Worm (Caenorhabditis elegans) whole organism, L2 larva: ENCODE measurements around the gene col-83.

Source experiments
- C34F6.9 ChIP-seq: fragments of 150-350 bp; optimal IDR thresholded peaks from 2 replicates; lab custom pipeline; 2014; ENCODE audit warnings: missing biosample characterization, missing genetic modification characterization
- F13H6.1 ChIP-seq: sonication (generic microtip); optimal IDR thresholded peaks from 2 replicates; lab custom pipeline; 2016; ENCODE audit warnings: missing genetic modification characterization, missing compliant biosample characterization
- Y55F3AM.14 ChIP-seq: fragments of 200-800 bp; sonication (Bioruptor generic); optimal IDR thresholded peaks from 2 replicates; lab custom pipeline; 2018; ENCODE audit warnings: mild to moderate bottlenecking, missing genetic modification characterization, missing compliant biosample characterization
- ZK546.5 ChIP-seq: sonication (generic microtip); optimal IDR thresholded peaks from 2 replicates; lab custom pipeline; 2017; ENCODE audit warnings: missing biosample characterization, missing genetic modification characterization
- alr-1 ChIP-seq: fragments of 150-350 bp; optimal IDR thresholded peaks from 2 replicates; lab custom pipeline; 2014; ENCODE audit warnings: missing biosample characterization, missing genetic modification characterization
- aly-2 ChIP-seq: fragments of 150-350 bp; optimal IDR thresholded peaks from 2 replicates; lab custom pipeline; 2014; ENCODE audit warnings: missing biosample characterization, missing genetic modification characterization
- blmp-1 ChIP-seq: sonication (generic microtip); optimal IDR thresholded peaks from 2 replicates; lab custom pipeline; 2017; ENCODE audit warnings: missing genetic modification characterization, mild to moderate bottlenecking, missing compliant biosample characterization, antibody characterized with exemption, moderate library complexity; ENCODE audit not compliant: insufficient read depth
- ceh-16 ChIP-seq: fragments of 150-350 bp; optimal IDR thresholded peaks from 2 replicates; lab custom pipeline; 2014; ENCODE audit warnings: missing biosample characterization, missing genetic modification characterization
- ceh-82 ChIP-seq: fragments of 150-350 bp; optimal IDR thresholded peaks from 2 replicates; lab custom pipeline; 2014; ENCODE audit warnings: missing biosample characterization, missing genetic modification characterization
- crh-2 ChIP-seq: sonication (generic microtip); optimal IDR thresholded peaks from 2 replicates; lab custom pipeline; 2017; ENCODE audit warnings: missing biosample characterization, missing genetic modification characterization
- dmd-4 ChIP-seq: sonication (generic microtip); optimal IDR thresholded peaks from 2 replicates; lab custom pipeline; 2017; ENCODE audit warnings: missing biosample characterization, missing genetic modification characterization
- egl-27 ChIP-seq: sonication (generic microtip); optimal IDR thresholded peaks from 3 replicates; lab custom pipeline; 2017; ENCODE audit warnings: missing biosample characterization, missing genetic modification reagents, missing genetic modification characterization
- elt-1 ChIP-seq: fragments of 150-350 bp; optimal IDR thresholded peaks from 2 replicates; lab custom pipeline; 2014; ENCODE audit warnings: missing biosample characterization, missing genetic modification characterization
- elt-3 ChIP-seq: sonication (generic microtip); optimal IDR thresholded peaks from 2 replicates; lab custom pipeline; 2017; ENCODE audit warnings: missing biosample characterization, missing genetic modification characterization
- gmeb-1 ChIP-seq: fragments of 150-350 bp; optimal IDR thresholded peaks from 2 replicates; lab custom pipeline; 2014; ENCODE audit warnings: missing biosample characterization, missing genetic modification characterization
- lin-11 ChIP-seq: fragments of 150-350 bp; sonication (generic microtip); optimal IDR thresholded peaks from 2 replicates; lab custom pipeline; 2014; ENCODE audit warnings: missing biosample characterization, missing genetic modification characterization, inconsistent platforms, mixed read lengths
- lin-39 ChIP-seq: fragments of 150-350 bp; optimal IDR thresholded peaks from 2 replicates; lab custom pipeline; 2014; ENCODE audit warnings: missing biosample characterization, missing genetic modification reagents, missing genetic modification characterization
- lsy-2 ChIP-seq, 2 experiments: fragments of 150-350 bp in 1 of 2; sonication (generic microtip) in 1 of 2; optimal IDR thresholded peaks; 2 replicates each; lab custom pipeline; 2014 to 2017; ENCODE audit warnings: missing biosample characterization in 2 of 2, missing genetic modification characterization in 2 of 2
- mab-5 ChIP-seq: fragments of 150-350 bp; optimal IDR thresholded peaks from 2 replicates; lab custom pipeline; 2014; ENCODE audit warnings: missing biosample characterization, missing genetic modification characterization
- mbf-1 ChIP-seq: sonication (generic microtip); optimal IDR thresholded peaks from 2 replicates; lab custom pipeline; 2017; ENCODE audit warnings: missing biosample characterization, missing genetic modification characterization
- nhr-10 ChIP-seq: sonication (generic microtip); optimal IDR thresholded peaks from 2 replicates; lab custom pipeline; 2017; ENCODE audit warnings: missing biosample characterization, missing genetic modification characterization
- nhr-11 ChIP-seq: fragments of 150-350 bp; optimal IDR thresholded peaks from 2 replicates; lab custom pipeline; 2014; ENCODE audit warnings: missing biosample characterization, missing genetic modification characterization
- nhr-12 ChIP-seq: fragments of 150-350 bp; optimal IDR thresholded peaks from 2 replicates; lab custom pipeline; 2014; ENCODE audit warnings: missing biosample characterization, missing genetic modification characterization
- nhr-129 ChIP-seq: fragments of 150-350 bp; optimal IDR thresholded peaks from 2 replicates; lab custom pipeline; 2014; ENCODE audit warnings: missing biosample characterization, missing genetic modification characterization
- nhr-21 ChIP-seq: fragments of 150-350 bp; optimal IDR thresholded peaks from 2 replicates; lab custom pipeline; 2014; ENCODE audit warnings: missing biosample characterization, missing genetic modification characterization
- nhr-23 ChIP-seq: fragments of 150-350 bp; optimal IDR thresholded peaks from 2 replicates; lab custom pipeline; 2014; ENCODE audit warnings: missing biosample characterization, missing genetic modification reagents, missing genetic modification characterization
- nhr-237 ChIP-seq: fragments of 150-350 bp; optimal IDR thresholded peaks from 2 replicates; lab custom pipeline; 2014; ENCODE audit warnings: missing biosample characterization, missing genetic modification characterization
- nhr-25 ChIP-seq: fragments of 150-350 bp; sonication (generic microtip); optimal IDR thresholded peaks from 3 replicates; lab custom pipeline; 2014; ENCODE audit warnings: missing biosample characterization, missing genetic modification characterization
- nhr-6 ChIP-seq: fragments of 150-350 bp; optimal IDR thresholded peaks from 2 replicates; lab custom pipeline; 2014; ENCODE audit warnings: missing biosample characterization, missing genetic modification characterization
- nhr-77 ChIP-seq: fragments of 150-350 bp; optimal IDR thresholded peaks from 2 replicates; lab custom pipeline; 2014; ENCODE audit warnings: missing biosample characterization, missing genetic modification characterization
- sem-4 ChIP-seq: fragments of 150-350 bp; optimal IDR thresholded peaks from 2 replicates; lab custom pipeline; 2014; ENCODE audit warnings: missing biosample characterization, missing genetic modification reagents, missing genetic modification characterization
- skn-1 ChIP-seq: sonication (generic microtip); optimal IDR thresholded peaks from 2 replicates; lab custom pipeline; 2017; ENCODE audit warnings: missing biosample characterization, missing genetic modification characterization
- sma-3 ChIP-seq: sonication (generic microtip); optimal IDR thresholded peaks from 2 replicates; lab custom pipeline; 2016; ENCODE audit warnings: missing genetic modification reagents, missing genetic modification characterization, missing compliant biosample characterization
- sma-9 ChIP-seq, 2 experiments: fragments of 150-350 bp in 1 of 2; sonication (generic microtip) in 1 of 2; optimal IDR thresholded peaks; 2 replicates each; lab custom pipeline; 2014 to 2016; ENCODE audit warnings: missing genetic modification characterization in 2 of 2, mild to moderate bottlenecking in 1 of 2, missing biosample characterization in 1 of 2, missing compliant biosample characterization in 1 of 2, missing genetic modification reagents in 1 of 2, moderate library complexity in 1 of 2
- snpc-4 ChIP-seq: fragments of 150-350 bp; optimal IDR thresholded peaks from 2 replicates; lab custom pipeline; 2014; ENCODE audit warnings: missing biosample characterization, missing genetic modification characterization
- unc-39 ChIP-seq: fragments of 150-350 bp; optimal IDR thresholded peaks from 2 replicates; lab custom pipeline; 2014; ENCODE audit warnings: missing biosample characterization, missing genetic modification characterization
- unc-55 ChIP-seq: fragments of 150-350 bp; sonication (generic microtip); optimal IDR thresholded peaks from 3 replicates; lab custom pipeline; 2014; ENCODE audit warnings: missing biosample characterization, missing genetic modification reagents, missing genetic modification characterization
- unc-62 ChIP-seq: fragments of 150-350 bp; optimal IDR thresholded peaks from 2 replicates; lab custom pipeline; 2014; ENCODE audit warnings: missing biosample characterization, missing genetic modification reagents, missing genetic modification characterization
- zag-1 ChIP-seq: fragments of 150-350 bp; optimal IDR thresholded peaks from 2 replicates; lab custom pipeline; 2014; ENCODE audit warnings: missing biosample characterization, missing genetic modification characterization
- ztf-1 ChIP-seq: fragments of 200-800 bp; sonication (Bioruptor generic); conservative IDR thresholded peaks from 2 replicates; pipeline ENCODE4 v1.3.6; 2022; ENCODE audit warnings: missing genetic modification characterization, missing compliant biosample characterization
- ztf-11 ChIP-seq: sonication (generic microtip); optimal IDR thresholded peaks from 2 replicates; lab custom pipeline; 2017; ENCODE audit warnings: missing biosample characterization, missing genetic modification characterization

col-83 gene

DNA sequence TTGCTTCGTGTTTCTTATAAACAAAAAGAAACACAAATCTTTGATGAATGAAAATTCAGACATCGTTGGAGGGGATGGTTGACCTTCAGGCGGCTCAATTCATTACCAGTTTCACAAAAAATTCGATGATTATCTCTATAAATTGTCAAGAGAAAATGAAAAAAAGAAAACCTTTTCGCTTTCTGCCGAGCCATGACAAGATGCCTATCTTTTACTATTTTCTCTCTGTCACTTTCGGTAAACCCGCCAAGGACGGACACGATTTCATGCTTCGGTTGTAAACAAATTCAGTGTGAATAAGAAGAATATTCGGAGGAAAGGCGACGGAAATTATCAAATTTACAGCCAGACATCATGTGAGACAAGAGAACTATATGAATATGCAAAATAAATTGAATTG is 25.1 kb downstream of the col-83 start:
- TF ChIP-seq ceh-16 (tag; lab: Kevin White, UChicago) (peak; percentile 59), F13H6.1 (tag; lab: Kevin White, UChicago) (no peak), nhr-237 (tag; lab: Kevin White, UChicago) (no peak), egl-27 (tag; lab: Kevin White, UChicago) (no peak), lsy-2 (tag; optimal IDR thresholded peaks at IDR 0.05; lab: Kevin White, UChicago) (no peak), Y55F3AM.14 (no peak), gmeb-1 (tag; lab: Kevin White, UChicago) (no peak), unc-39 (no peak), sem-4 (no peak), nhr-129 (tag; lab: Kevin White, UChicago) (no peak), mab-5 (tag; lab: Kevin White, UChicago) (no peak), sma-9 (GFP tag; optimal IDR thresholded peaks at IDR 0.05; lab: Kevin White, UChicago) (peak; percentile 37), sma-9 (tag; optimal IDR thresholded peaks at IDR 0.05; lab: Kevin White, UChicago) (no peak), sma-3 (no peak), ZK546.5 (tag; lab: Kevin White, UChicago) (no peak), nhr-12 (tag; lab: Kevin White, UChicago) (no peak), ztf-1 (GFP tag; lab: Robert Waterston, UW) (no peak), unc-62 (no peak), lin-11 (tag; lab: Kevin White, UChicago) (no peak), lin-39 (tag; lab: Kevin White, UChicago) (no peak), blmp-1 (tag; lab: Kevin White, UChicago) (peak; percentile 97), nhr-21 (tag; lab: Kevin White, UChicago) (no peak), ztf-11 (no peak), zag-1 (no peak), mbf-1 (tag; lab: Kevin White, UChicago) (no peak), nhr-77 (tag; lab: Kevin White, UChicago) (no peak), nhr-6 (tag; lab: Kevin White, UChicago) (no peak), ceh-82 (tag; lab: Kevin White, UChicago) (no peak), aly-2 (tag; lab: Kevin White, UChicago) (no peak), nhr-11 (tag; lab: Kevin White, UChicago) (no peak), nhr-23 (tag; lab: Kevin White, UChicago) (no peak), crh-2 (tag; lab: Kevin White, UChicago) (no peak), skn-1 (no peak), snpc-4 (no peak), elt-3 (tag; lab: Kevin White, UChicago) (no peak), nhr-25 (tag; lab: Kevin White, UChicago) (peak; percentile 66)

DNA sequence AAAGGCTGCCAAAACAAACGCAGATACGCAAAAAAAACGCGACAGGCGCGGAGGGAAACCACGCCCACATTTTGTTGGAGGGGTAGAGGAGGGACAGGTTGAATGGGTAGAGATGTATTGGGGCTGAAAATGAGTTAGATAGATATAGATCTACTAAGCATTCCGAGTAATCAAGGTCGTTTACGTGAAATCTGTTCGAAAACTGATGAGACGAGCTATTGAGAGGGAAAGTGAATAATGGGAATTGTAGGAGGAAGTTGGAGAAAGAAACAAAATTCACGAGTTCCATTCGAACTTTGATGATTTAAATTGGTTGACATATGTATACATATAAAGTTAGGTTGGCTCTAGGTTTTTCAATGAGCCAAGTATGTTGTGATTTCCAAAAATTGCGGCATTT is 28.9 kb downstream of the col-83 start:
- no peak for TF ChIP-seq nhr-12 (tag; lab: Kevin White, UChicago)
- peak; percentile 85 for TF ChIP-seq ceh-16 (tag; lab: Kevin White, UChicago)
- TF ChIP-seq nhr-10 (tag; lab: Kevin White, UChicago): no peak
- TF ChIP-seq Y55F3AM.14: no peak
- no peak for TF ChIP-seq unc-55
- TF ChIP-seq ceh-82 (tag; lab: Kevin White, UChicago): no peak
- TF ChIP-seq lsy-2 (tag; optimal IDR thresholded peaks at IDR 0.05; lab: Kevin White, UChicago): no peak
- TF ChIP-seq F13H6.1 (tag; lab: Kevin White, UChicago): no peak
- no peak for TF ChIP-seq elt-3 (tag; lab: Kevin White, UChicago)
- TF ChIP-seq nhr-25 (tag; lab: Kevin White, UChicago): peak; percentile 52
- no peak for TF ChIP-seq zag-1
- TF ChIP-seq sma-9 (GFP tag; optimal IDR thresholded peaks at IDR 0.05; lab: Kevin White, UChicago): peak; percentile 43
- TF ChIP-seq sma-9 (tag; optimal IDR thresholded peaks at IDR 0.05; lab: Kevin White, UChicago): no peak
- TF ChIP-seq blmp-1 (tag; lab: Kevin White, UChicago): peak; percentile 63
- TF ChIP-seq nhr-129 (tag; lab: Kevin White, UChicago): no peak
- no peak for TF ChIP-seq mab-5 (tag; lab: Kevin White, UChicago)
- no peak for TF ChIP-seq C34F6.9 (tag; lab: Kevin White, UChicago)
- TF ChIP-seq skn-1: no peak

DNA sequence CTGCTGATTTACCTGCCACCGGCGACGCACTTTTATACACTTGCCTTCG is 29.1 kb downstream of the col-83 start, which contains the start of gene ram-2:
ram-2 (minus strand) TSS at position 47 of the 49 bp plus-strand sequence.
- TF ChIP-seq nhr-11 (tag; lab: Kevin White, UChicago) (no peak), ZK546.5 (tag; lab: Kevin White, UChicago) (no peak), nhr-21 (tag; lab: Kevin White, UChicago) (no peak), nhr-129 (tag; lab: Kevin White, UChicago) (no peak), elt-1 (tag; lab: Kevin White, UChicago) (no peak), unc-62 (no peak), unc-39 (no peak), alr-1 (no peak), Y55F3AM.14 (no peak), crh-2 (tag; lab: Kevin White, UChicago) (no peak), nhr-6 (tag; lab: Kevin White, UChicago) (no peak), unc-55 (no peak), blmp-1 (tag; lab: Kevin White, UChicago) (no peak), nhr-77 (tag; lab: Kevin White, UChicago) (no peak), dmd-4 (tag; lab: Kevin White, UChicago) (no peak)
